Worm (Caenorhabditis elegans): Measurements from ENCODE around the gene rsp-4.

Gene rsp-4

ce11 chrII:5420947-5421614, 32.4 kb upstream of the rsp-4 start, which contains the start of gene tofu-6 (continued):
- peak; percentile 55 for TF ChIP-seq lin-54 (GFP tag; optimal IDR thresholded peaks at IDR 0.05)
- no peak for TF ChIP-seq die-1 (tag; optimal IDR thresholded peaks at IDR 0.05)
- TF ChIP-seq tlf-1 (GFP tag; optimal IDR thresholded peaks at IDR 0.05): peak; percentile 39
- TF ChIP-seq lin-40 (tag; optimal IDR thresholded peaks at IDR 0.05): no peak
- TF ChIP-seq Y53F4B.3 (GFP tag; IDR thresholded peaks at IDR 0.05): no peak
- no peak for TF ChIP-seq rec-8 (tag; optimal IDR thresholded peaks at IDR 0.05)
- no peak for TF ChIP-seq F55B11.4 (tag; optimal IDR thresholded peaks at IDR 0.05; ENCODE audit: borderline replicate concordance, insufficient read depth)
- TF ChIP-seq ama-1 (optimal IDR thresholded peaks at IDR 0.05): no peak
- TF ChIP-seq ama-1 (GFP tag; optimal IDR thresholded peaks at IDR 0.05): no peak
- peak; percentile 50; the same call in 1 of the 2 replicates for TF ChIP-seq Y95B8A.8 (GFP tag; IDR thresholded peaks at IDR 0.05)
- TF ChIP-seq C06A6.2 (GFP tag; conservative IDR thresholded peaks at IDR 0.05): no peak
- 0 out of 2 replicates have a peak, but pooled peaks have one; percentile 35 for TF ChIP-seq hsf-1 (GFP tag; IDR thresholded peaks at IDR 0.05)
- peak; percentile 69 for TF ChIP-seq him-1 (tag; optimal IDR thresholded peaks at IDR 0.05)
- no peak for TF ChIP-seq atf-7 (tag; optimal IDR thresholded peaks at IDR 0.05)
- peak; percentile 26; the same call in 1 of the 2 replicates for TF ChIP-seq ceh-100 (GFP tag; IDR thresholded peaks at IDR 0.05)
- peak; percentile 87 for TF ChIP-seq mcd-1 (GFP tag; IDR thresholded peaks at IDR 0.05)
- no peak for TF ChIP-seq F57C9.4 (tag; optimal IDR thresholded peaks at IDR 0.05)
- peak; percentile 24 for TF ChIP-seq snpc-1.1 (tag; optimal IDR thresholded peaks at IDR 0.05; ENCODE audit: insufficient read depth)
- TF ChIP-seq lin-35 (GFP tag; optimal IDR thresholded peaks at IDR 0.05): peak in 1 of 3 experiments; percentile 73

ce11 chrII:5418929-5419328, 30.3 kb upstream of the rsp-4 start, which contains the start of gene EEED8.15:
Gene EEED8.15 (plus strand): TSS chrII:5419229.
- TF ChIP-seq hrde-1 (tag; optimal IDR thresholded peaks at IDR 0.05; ENCODE audit: borderline replicate concordance): no peak
- no peak for TF ChIP-seq C17E4.6 (GFP tag; IDR thresholded peaks at IDR 0.05)
- TF ChIP-seq egrh-3 (GFP tag; IDR thresholded peaks at IDR 0.05): no peak

DNA sequence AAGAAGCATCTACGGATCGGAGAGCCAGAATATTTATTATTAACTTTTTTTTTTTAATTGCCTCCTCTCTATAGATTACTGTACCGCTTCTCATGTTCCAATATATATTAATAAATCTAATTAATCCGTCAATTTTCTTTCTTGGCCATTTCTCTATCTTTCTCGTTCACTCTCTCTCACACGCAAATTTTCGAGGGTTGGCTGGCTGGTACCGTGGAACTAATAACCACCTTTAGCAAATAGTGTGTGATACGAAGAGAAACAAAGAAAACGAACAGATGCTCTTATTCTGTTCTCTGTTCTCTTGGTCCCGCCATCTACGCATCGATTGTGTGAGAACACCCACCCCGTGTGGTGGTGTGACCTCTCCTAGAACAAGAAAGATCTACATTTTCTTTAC, 29.7 kb upstream of the rsp-4 start:
- TF ChIP-seq nhr-80 (tag; optimal IDR thresholded peaks at IDR 0.05) (no peak), ets-4 (GFP tag; optimal IDR thresholded peaks at IDR 0.05) (no peak), zfh-2 (GFP tag; conservative IDR thresholded peaks at IDR 0.05) (no peak), snpc-4 (GFP tag; optimal IDR thresholded peaks at IDR 0.05) (no peak), snpc-4 (tag; optimal IDR thresholded peaks at IDR 0.05) (no peak), madf-8 (GFP tag; conservative IDR thresholded peaks at IDR 0.05) (no peak), die-1 (tag; optimal IDR thresholded peaks at IDR 0.05) (no peak), hmg-20 (GFP tag; IDR thresholded peaks at IDR 0.05) (no peak), pbrm-1 (GFP tag; IDR thresholded peaks at IDR 0.05) (no peak), let-607 (tag; optimal IDR thresholded peaks at IDR 0.05) (no peak), egl-18 (GFP tag; IDR thresholded peaks at IDR 0.05) (no peak), aptf-2 (GFP tag; conservative IDR thresholded peaks at IDR 0.05) (no peak), dpff-1 (tag; optimal IDR thresholded peaks at IDR 0.05) (no peak), T26A5.8 (tag; optimal IDR thresholded peaks at IDR 0.05) (no peak)

Measured in whole organism, young adult.